Fruit fly (Drosophila melanogaster): Measurements from ENCODE around the gene CG42779.
A peak's percentile ranks its signal among the peaks of the same experiment; 100 is the strongest.

CG42779 gene

dm6 chr3R:17133897-17134296 lies 12.5 kb downstream of the CG42779 start, which contains the start of gene CG31267:
TSS of gene CG31267 (plus strand) at chr3R:17134197.
- TF ChIP-seq tll (GFP tag; optimal IDR thresholded peaks at IDR 0.05), result no peak
- TF ChIP-seq chinmo (GFP tag; IDR thresholded peaks at IDR 0.05; ENCODE audit: partially characterized antibody), result no peak
- TF ChIP-seq CG14710 (tag; optimal IDR thresholded peaks at IDR 0.05), result no peak
- TF ChIP-seq Sox102F (GFP tag; optimal IDR thresholded peaks at IDR 0.05), result no peak
- no peak for TF ChIP-seq jigr1 (GFP tag; IDR thresholded peaks at IDR 0.05)
- TF ChIP-seq CG8765 (GFP tag; IDR thresholded peaks at IDR 0.05), result no peak
- TF ChIP-seq CG9727 (GFP tag; optimal IDR thresholded peaks at IDR 0.05), result no peak
- no peak for TF ChIP-seq al (GFP tag; IDR thresholded peaks at IDR 0.05)
- no peak for TF ChIP-seq lov (optimal IDR thresholded peaks at IDR 0.05)
- no peak for TF ChIP-seq lov (GFP tag; IDR thresholded peaks at IDR 0.05)
- no peak for TF ChIP-seq CG34376 (GFP tag; optimal IDR thresholded peaks at IDR 0.05)
- no peak for TF ChIP-seq CG7556 (GFP tag; optimal IDR thresholded peaks at IDR 0.05)
- TF ChIP-seq slou (GFP tag; optimal IDR thresholded peaks at IDR 0.05), result no peak

- TF ChIP-seq exex (tag; optimal IDR thresholded peaks at IDR 0.05) (peak; percentile 72), CG12744 (GFP tag; optimal IDR thresholded peaks at IDR 0.05) (no peak), CG9797 (GFP tag; optimal IDR thresholded peaks at IDR 0.05) (no peak), sug (tag; optimal IDR thresholded peaks at IDR 0.05) (peak; percentile 27), Hey (tag; optimal IDR thresholded peaks at IDR 0.05) (peak; percentile 23), CG8290 (GFP tag; optimal IDR thresholded peaks at IDR 0.05) (no peak), CG8290 (tag; optimal IDR thresholded peaks at IDR 0.05) (no peak), grn (GFP tag; optimal IDR thresholded peaks at IDR 0.05) (peak; percentile 38)
These were observed 14.4 kb downstream of the CG42779 start, which contains the start of gene CG5246 for dm6 chr3R:17135747-17136146. TSS of gene CG5246 (plus strand) at chr3R:17136111.

- TF ChIP-seq CG8388 (GFP tag; optimal IDR thresholded peaks at IDR 0.05) (no peak), CG10366 (GFP tag; IDR thresholded peaks at IDR 0.05) (no peak), Kr (GFP tag; optimal IDR thresholded peaks at IDR 0.05) (no peak), D (optimal IDR thresholded peaks at IDR 0.05) (no peak), D (GFP tag; optimal IDR thresholded peaks at IDR 0.05) (no peak), unpg (GFP tag; optimal IDR thresholded peaks at IDR 0.05) (no peak), CTCF (GFP tag; optimal IDR thresholded peaks at IDR 0.05) (no peak)
These were observed 16.2 kb downstream of the CG42779 start, which contains the start of gene CG5255 for dm6 chr3R:17137593-17137992. TSS of gene CG5255 (plus strand) at chr3R:17137893.

- no peak for TF ChIP-seq pnt (GFP tag; optimal IDR thresholded peaks at IDR 0.05)
- no peak for TF ChIP-seq Mes4 (GFP tag; optimal IDR thresholded peaks at IDR 0.05)
- TF ChIP-seq CG8089 (GFP tag; optimal IDR thresholded peaks at IDR 0.05), result no peak
- TF ChIP-seq salm (tag; optimal IDR thresholded peaks at IDR 0.05), result no peak
- TF ChIP-seq Kr (GFP tag; optimal IDR thresholded peaks at IDR 0.05), result no peak
- TF ChIP-seq CG10654 (GFP tag; optimal IDR thresholded peaks at IDR 0.05), result no peak
- TF ChIP-seq NC2β (GFP tag; optimal IDR thresholded peaks at IDR 0.05), result no peak
- no peak for TF ChIP-seq Dll (GFP tag; IDR thresholded peaks at IDR 0.05; ENCODE audit: partially characterized antibody)
- no peak for TF ChIP-seq H15 (GFP tag; IDR thresholded peaks at IDR 0.05)
- no peak for TF ChIP-seq her (GFP tag; optimal IDR thresholded peaks at IDR 0.05)
- no peak for TF ChIP-seq CG3163 (GFP tag; optimal IDR thresholded peaks at IDR 0.05)
- TF ChIP-seq CG18262 (tag; optimal IDR thresholded peaks at IDR 0.05), result no peak
- TF ChIP-seq twi (tag; optimal IDR thresholded peaks at IDR 0.05), result no peak
These were observed 17.3 kb downstream of the CG42779 start, which contains the start of gene CG5265 for dm6 chr3R:17138699-17139098. TSS of gene CG5265 (plus strand) at chr3R:17138999.

Data from whole organism, embryonic.